Fruit fly (Drosophila melanogaster) whole organism, embryonic: ENCODE results near the gene dmrt93B.

Experiments used
- Atf3 ChIP-seq: fragments of 200-800 bp; sonication (Bioruptor generic); optimal IDR thresholded peaks from 3 replicates; lab custom pipeline; 2016; ENCODE audit warnings: missing biosample characterization, missing genetic modification characterization
- B-H1 ChIP-seq: fragments of 200-800 bp; sonication (Bioruptor generic); IDR thresholded peaks from 3 replicates; pipeline ENCODE4 v1.3.6; 2022; ENCODE audit warnings: missing biosample characterization, missing genetic modification characterization
- CG10959 ChIP-seq: fragments of 200-800 bp; sonication (Bioruptor generic); IDR thresholded peaks from 2 replicates; pipeline ENCODE4 v1.3.6; 2022; ENCODE audit warnings: missing biosample characterization, missing genetic modification characterization
- CG11723 ChIP-seq: fragments of 200-800 bp; sonication (Bioruptor generic); optimal IDR thresholded peaks from 2 replicates; lab custom pipeline; 2017; ENCODE audit warnings: missing biosample characterization, mild to moderate bottlenecking, missing genetic modification characterization
- CG12155 ChIP-seq: fragments of 200-800 bp; sonication (Bioruptor generic); optimal IDR thresholded peaks from 3 replicates; lab custom pipeline; 2016; ENCODE audit warnings: missing biosample characterization, missing genetic modification characterization
- CG15073 ChIP-seq: fragments of 200-800 bp; sonication (Bioruptor generic); optimal IDR thresholded peaks from 2 replicates; lab custom pipeline; 2016; ENCODE audit warnings: missing biosample characterization, missing genetic modification characterization
- CG17612 ChIP-seq: fragments of 200-800 bp; sonication (Bioruptor generic); IDR thresholded peaks from 2 replicates; pipeline ENCODE4 v1.3.6; 2022; ENCODE audit warnings: missing biosample characterization, missing genetic modification characterization
- CG17829 ChIP-seq: fragments of 200-800 bp; optimal IDR thresholded peaks from 2 replicates; lab custom pipeline; 2019; ENCODE audit warnings: missing biosample characterization, mild to moderate bottlenecking, missing genetic modification characterization, moderate library complexity
- CG18619 ChIP-seq: fragments of 200-800 bp; sonication (Bioruptor generic); optimal IDR thresholded peaks from 3 replicates; lab custom pipeline; 2017; ENCODE audit warnings: missing biosample characterization, mild to moderate bottlenecking, missing genetic modification characterization
- CG2129 ChIP-seq: fragments of 200-800 bp; sonication (Bioruptor generic); IDR thresholded peaks from 2 replicates; pipeline ENCODE4 v1.3.6; 2022; ENCODE audit warnings: missing biosample characterization, missing genetic modification characterization; ENCODE audit not compliant: partially characterized antibody
- CG31388 ChIP-seq: fragments of 200-800 bp; sonication (Bioruptor generic); optimal IDR thresholded peaks from 2 replicates; lab custom pipeline; 2016; ENCODE audit warnings: missing biosample characterization, missing genetic modification characterization
- CG31441 ChIP-seq: fragments of 200-800 bp; sonication (Bioruptor generic); IDR thresholded peaks from 2 replicates; pipeline ENCODE4 v1.3.6; 2022; ENCODE audit warnings: missing biosample characterization, missing genetic modification characterization
- CG3407 ChIP-seq: fragments of 200-800 bp; sonication (Bioruptor generic); optimal IDR thresholded peaks from 2 replicates; lab custom pipeline; 2018; ENCODE audit warnings: missing biosample characterization, mild to moderate bottlenecking, missing genetic modification characterization
- CG4617 ChIP-seq: fragments of 200-800 bp; sonication (Bioruptor generic); optimal IDR thresholded peaks from 3 replicates; lab custom pipeline; 2016; ENCODE audit warnings: missing biosample characterization, missing genetic modification characterization, borderline replicate concordance
- CG6654 ChIP-seq: fragments of 200-800 bp; sonication (Bioruptor generic); optimal IDR thresholded peaks from 2 replicates; lab custom pipeline; 2017; ENCODE audit warnings: missing biosample characterization, mild to moderate bottlenecking, missing genetic modification characterization
- CG8359 ChIP-seq: fragments of 200-800 bp; sonication (Bioruptor generic); optimal IDR thresholded peaks from 2 replicates; lab custom pipeline; 2017; ENCODE audit warnings: missing biosample characterization, mild to moderate bottlenecking, missing genetic modification characterization, borderline replicate concordance
- CG8765 ChIP-seq: fragments of 200-800 bp; sonication (Bioruptor generic); IDR thresholded peaks from 2 replicates; pipeline ENCODE4 v1.3.6; 2022; ENCODE audit warnings: missing biosample characterization, missing genetic modification characterization
- CG9609 ChIP-seq: fragments of 200-800 bp; sonication (Bioruptor generic); optimal IDR thresholded peaks from 3 replicates; lab custom pipeline; 2016; ENCODE audit warnings: missing biosample characterization, missing genetic modification characterization
- Fer1 ChIP-seq: fragments of 200-800 bp; sonication (Bioruptor generic); optimal IDR thresholded peaks from 2 replicates; lab custom pipeline; 2017; ENCODE audit warnings: missing biosample characterization, mild to moderate bottlenecking, missing genetic modification characterization
- H2.0 ChIP-seq: fragments of 200-800 bp; sonication (Bioruptor generic); IDR thresholded peaks from 2 replicates; pipeline ENCODE4 v1.3.6; 2022; ENCODE audit warnings: missing biosample characterization, missing genetic modification characterization
- Hsf ChIP-seq: fragments of 200-800 bp; sonication (Bioruptor generic); optimal IDR thresholded peaks from 3 replicates; lab custom pipeline; 2016; ENCODE audit warnings: missing biosample characterization, missing genetic modification characterization
- Mes4 ChIP-seq: fragments of 200-800 bp; sonication (Bioruptor generic); optimal IDR thresholded peaks from 2 replicates; lab custom pipeline; 2016; ENCODE audit warnings: missing biosample characterization, missing genetic modification characterization
- Nf-YA ChIP-seq: fragments of 200-800 bp; sonication (Bioruptor generic); IDR thresholded peaks from 2 replicates; pipeline ENCODE4 v1.3.6; 2022; ENCODE audit warnings: missing biosample characterization, missing genetic modification characterization
- amos ChIP-seq: fragments of 200-800 bp; sonication (Bioruptor generic); IDR thresholded peaks from 2 replicates; pipeline ENCODE4 v1.3.6; 2022; ENCODE audit warnings: missing biosample characterization, missing genetic modification characterization; ENCODE audit not compliant: partially characterized antibody
- ash1 ChIP-seq: fragments of 200-800 bp; sonication (Bioruptor generic); optimal IDR thresholded peaks from 2 replicates; lab custom pipeline; 2018; ENCODE audit warnings: missing biosample characterization, mild to moderate bottlenecking, missing genetic modification characterization
- corto ChIP-seq: fragments of 200-800 bp; sonication (Bioruptor generic); optimal IDR thresholded peaks from 2 replicates; lab custom pipeline; 2016; ENCODE audit warnings: missing biosample characterization, mild to moderate bottlenecking, missing genetic modification characterization, moderate library complexity
- da ChIP-seq: fragments of 200-800 bp; sonication (Bioruptor generic); optimal IDR thresholded peaks from 2 replicates; lab custom pipeline; 2016; ENCODE audit warnings: missing biosample characterization, missing genetic modification characterization
- danr ChIP-seq: fragments of 200-800 bp; sonication (Bioruptor generic); IDR thresholded peaks from 2 replicates; pipeline ENCODE4 v1.3.6; 2022; ENCODE audit warnings: missing biosample characterization, missing genetic modification characterization
- dysf ChIP-seq: fragments of 200-800 bp; sonication (Bioruptor generic); IDR thresholded peaks from 3 replicates; pipeline ENCODE4 v1.3.6; 2022; ENCODE audit warnings: missing biosample characterization, missing genetic modification characterization
- fd64A ChIP-seq: fragments of 200-800 bp; sonication (Bioruptor generic); optimal IDR thresholded peaks from 3 replicates; lab custom pipeline; 2018; ENCODE audit warnings: missing biosample characterization, mild to moderate bottlenecking, missing genetic modification characterization
- grau ChIP-seq: fragments of 200-800 bp; optimal IDR thresholded peaks from 3 replicates; lab custom pipeline; 2019; ENCODE audit warnings: missing biosample characterization, mild to moderate bottlenecking, missing genetic modification characterization, moderate library complexity
- grn ChIP-seq: fragments of 200-800 bp; sonication (Bioruptor generic); optimal IDR thresholded peaks from 3 replicates; lab custom pipeline; 2017; ENCODE audit warnings: missing biosample characterization, missing genetic modification characterization
- ham ChIP-seq: fragments of 200-800 bp; sonication (Bioruptor generic); IDR thresholded peaks from 2 replicates; pipeline ENCODE4 v1.3.6; 2022; ENCODE audit warnings: missing biosample characterization, missing genetic modification characterization
- hbn ChIP-seq: fragments of 200-800 bp; sonication (Bioruptor generic); IDR thresholded peaks from 2 replicates; pipeline ENCODE4 v1.3.6; 2022; ENCODE audit warnings: missing biosample characterization, missing genetic modification characterization; ENCODE audit not compliant: partially characterized antibody
- inv ChIP-seq: fragments of 200-800 bp; sonication (Bioruptor generic); IDR thresholded peaks from 2 replicates; pipeline ENCODE4 v1.3.6; 2022; ENCODE audit warnings: missing biosample characterization, missing genetic modification characterization; ENCODE audit not compliant: partially characterized antibody
- jing ChIP-seq: fragments of 200-800 bp; sonication (Bioruptor generic); optimal IDR thresholded peaks from 2 replicates; lab custom pipeline; 2018; ENCODE audit warnings: missing biosample characterization, mild to moderate bottlenecking, missing genetic modification characterization
- kni ChIP-seq: fragments of 200-800 bp; sonication (Bioruptor generic); optimal IDR thresholded peaks from 3 replicates; lab custom pipeline; 2017; ENCODE audit warnings: mild to moderate bottlenecking, missing biosample characterization, missing genetic modification reagents, missing genetic modification characterization
- lilli ChIP-seq: fragments of 200-800 bp; sonication (Bioruptor generic); optimal IDR thresholded peaks from 3 replicates; lab custom pipeline; 2016; ENCODE audit warnings: missing biosample characterization, missing genetic modification characterization
- mam ChIP-seq: fragments of 200-800 bp; sonication (Bioruptor generic); optimal IDR thresholded peaks from 3 replicates; lab custom pipeline; 2016; ENCODE audit warnings: missing biosample characterization, missing genetic modification characterization
- mirr ChIP-seq: fragments of 200-800 bp; sonication (Bioruptor generic); optimal IDR thresholded peaks from 3 replicates; lab custom pipeline; 2018; ENCODE audit warnings: missing biosample characterization, mild to moderate bottlenecking, missing genetic modification characterization
- mld ChIP-seq: fragments of 200-800 bp; sonication (Bioruptor generic); IDR thresholded peaks from 3 replicates; pipeline ENCODE4 v1.3.6; 2022; ENCODE audit warnings: missing biosample characterization, missing genetic modification characterization; ENCODE audit not compliant: partially characterized antibody
- org-1 ChIP-seq: fragments of 200-800 bp; sonication (Bioruptor generic); optimal IDR thresholded peaks from 2 replicates; lab custom pipeline; 2017; ENCODE audit warnings: missing biosample characterization, missing genetic modification characterization
- pan ChIP-seq, 4 experiments: fragments of >200 bp in 3 of 4; fragments of 200-800 bp in 1 of 4; sonication (Bioruptor generic) in 1 of 4; optimal IDR thresholded peaks in 3 of 4; IDR thresholded peaks in 1 of 4; 2 replicates each; pipeline versions ENCODE4 v1.3.6 to Lab custom; 2017 to 2022; ENCODE audit warnings: missing biosample characterization in 2 of 4, missing genetic modification characterization in 2 of 4, mixed read lengths in 1 of 4
- pb ChIP-seq: fragments of 200-800 bp; sonication (Bioruptor generic); optimal IDR thresholded peaks from 3 replicates; lab custom pipeline; 2016; ENCODE audit warnings: missing biosample characterization, missing genetic modification characterization
- repo ChIP-seq: fragments of 200-800 bp; sonication (Bioruptor generic); optimal IDR thresholded peaks from 2 replicates; lab custom pipeline; 2016; ENCODE audit warnings: missing biosample characterization, missing genetic modification characterization
- rib ChIP-seq: fragments of 200-800 bp; sonication (Bioruptor generic); IDR thresholded peaks from 2 replicates; pipeline ENCODE4 v1.3.6; 2022; ENCODE audit warnings: missing biosample characterization, missing genetic modification characterization
- sisA ChIP-seq: fragments of 200-800 bp; sonication (Bioruptor generic); IDR thresholded peaks from 2 replicates; pipeline ENCODE4 v1.3.6; 2022; ENCODE audit warnings: missing biosample characterization, missing genetic modification characterization
- vvl ChIP-seq: fragments of 200-800 bp; sonication (Bioruptor generic); IDR thresholded peaks from 2 replicates; pipeline ENCODE4 v1.3.6; 2022; ENCODE audit warnings: missing biosample characterization, missing genetic modification characterization
- yki ChIP-seq: fragments of >200 bp; optimal IDR thresholded peaks from 3 replicates; lab custom pipeline; 2018
- zfh2 ChIP-seq: fragments of 200-800 bp; sonication (Bioruptor generic); optimal IDR thresholded peaks from 2 replicates; lab custom pipeline; 2016; ENCODE audit warnings: missing biosample characterization, missing genetic modification characterization

Gene dmrt93B

dm6 chr3R:21065010-21065695 is 8.7 kb upstream of the dmrt93B start, which contains the start of gene AnxB9 (continued):
- TF ChIP-seq org-1 = no peak
- peak; percentile 82; the same call in 1 of the 2 replicates for TF ChIP-seq amos (GFP tag; lab: Robert Waterston, UW)
- TF ChIP-seq repo (GFP tag; lab: Kevin White, UChicago) = peak; percentile 22
- 0 out of 3 replicates have a peak, but pooled peaks have one; percentile 53 for TF ChIP-seq mld (GFP tag; lab: Robert Waterston, UW)
- TF ChIP-seq CG8765 (GFP tag; lab: Robert Waterston, UW) = no peak
- no peak for TF ChIP-seq Atf3
- TF ChIP-seq CG8359 (GFP tag; lab: Kevin White, UChicago) = no peak
- no peak for TF ChIP-seq CG17829
- peak; percentile 38 for TF ChIP-seq CG3407 (GFP tag; lab: Kevin White, UChicago)
- TF ChIP-seq CG11723 = peak; percentile 1
- no peak for TF ChIP-seq zfh2 (GFP tag; lab: Kevin White, UChicago)
- peak; percentile 9; the same call in 1 of the 2 replicates for TF ChIP-seq CG2129
- TF ChIP-seq ash1 (GFP tag; lab: Kevin White, UChicago) = no peak
- TF ChIP-seq jing (GFP tag; lab: Kevin White, UChicago) = no peak
- peak; percentile 47 for TF ChIP-seq lilli (GFP tag; lab: Kevin White, UChicago)
- TF ChIP-seq da (GFP tag; lab: Kevin White, UChicago) = no peak
- no peak for TF ChIP-seq kni (GFP tag; lab: Kevin White, UChicago)
- TF ChIP-seq CG18619 (GFP tag; lab: Kevin White, UChicago) = peak; percentile 6
- TF ChIP-seq Mes4 (GFP tag; lab: Kevin White, UChicago) = peak; percentile 45
- TF ChIP-seq ham = no peak
- no peak for TF ChIP-seq CG9609 (GFP tag; lab: Kevin White, UChicago)
- TF ChIP-seq Fer1 (GFP tag; lab: Kevin White, UChicago) = peak; percentile 57
- no peak for TF ChIP-seq yki (lab: Kevin White, UChicago)
- peak; percentile 56 for TF ChIP-seq fd64A (GFP tag; lab: Kevin White, UChicago)
- no peak for TF ChIP-seq CG31441 (GFP tag; lab: Robert Waterston, UW)
- TF ChIP-seq CG6654 (GFP tag; lab: Kevin White, UChicago) = no peak
- no peak for TF ChIP-seq dysf (GFP tag; lab: Robert Waterston, UW)
- TF ChIP-seq danr (GFP tag; lab: Robert Waterston, UW) = no peak
- no peak for TF ChIP-seq CG17612 (GFP tag; lab: Robert Waterston, UW)
- TF ChIP-seq CG4617 (GFP tag; lab: Kevin White, UChicago) = peak; percentile 40
- peak; percentile 53; the same call in 1 of the 2 replicates for TF ChIP-seq rib
- TF ChIP-seq pan (optimal IDR thresholded peaks at IDR 0.05; lab: Kevin White, UChicago) = no peak
- no peak for TF ChIP-seq pan (GFP tag; optimal IDR thresholded peaks at IDR 0.05 in 1 of 2, IDR thresholded peaks at IDR 0.05 in 1 of 2)
- no peak for TF ChIP-seq grau (tag; lab: Kevin White, UChicago)
- no peak for TF ChIP-seq H2.0 (GFP tag; lab: Robert Waterston, UW)
- no peak for TF ChIP-seq corto (GFP tag; lab: Kevin White, UChicago)
- TF ChIP-seq CG12155 (GFP tag; lab: Kevin White, UChicago) = peak; percentile 46
- no peak for TF ChIP-seq B-H1 (GFP tag; lab: Robert Waterston, UW)
- TF ChIP-seq CG15073 = no peak
- no peak for TF ChIP-seq mam (GFP tag; lab: Kevin White, UChicago)
- peak; percentile 28 for TF ChIP-seq pb (GFP tag; lab: Kevin White, UChicago)
- no peak for TF ChIP-seq sisA (GFP tag; lab: Robert Waterston, UW)
- TF ChIP-seq vvl (GFP tag; lab: Robert Waterston, UW) = peak; percentile 59
- TF ChIP-seq CG31388 (GFP tag; lab: Kevin White, UChicago) = no peak
- TF ChIP-seq CG10959 (GFP tag; lab: Robert Waterston, UW) = no peak
- peak; percentile 31 for TF ChIP-seq grn (GFP tag; lab: Kevin White, UChicago)
- TF ChIP-seq Hsf = no peak
- no peak; the same call in 1 of the 2 replicates for TF ChIP-seq hbn (GFP tag; lab: Robert Waterston, UW)
- TF ChIP-seq Nf-YA = no peak
- TF ChIP-seq mirr (GFP tag; lab: Kevin White, UChicago) = peak; percentile 40
- no peak for TF ChIP-seq inv
